Fruit fly (Drosophila melanogaster) whole organism, embryonic: ENCODE data around the gene CG42795.

Source experiments
- Aef1 ChIP-seq: fragments of 200-800 bp; sonication (Bioruptor generic); IDR thresholded peaks from 3 replicates; pipeline ENCODE4 v1.3.6; 2022; ENCODE audit warnings: missing biosample characterization, missing genetic modification characterization
- B-H1 ChIP-seq: fragments of 200-800 bp; sonication (Bioruptor generic); IDR thresholded peaks from 3 replicates; pipeline ENCODE4 v1.3.6; 2022; ENCODE audit warnings: missing biosample characterization, missing genetic modification characterization
- CG11247 ChIP-seq: fragments of 200-800 bp; sonication (Bioruptor generic); IDR thresholded peaks from 2 replicates; pipeline ENCODE4 v1.3.6; 2022; ENCODE audit warnings: missing biosample characterization, missing genetic modification characterization
- CG12155 ChIP-seq: fragments of 200-800 bp; sonication (Bioruptor generic); optimal IDR thresholded peaks from 3 replicates; lab custom pipeline; 2016; ENCODE audit warnings: missing biosample characterization, missing genetic modification characterization
- CG13894 ChIP-seq: fragments of 200-800 bp; sonication (Bioruptor generic); optimal IDR thresholded peaks from 3 replicates; lab custom pipeline; 2018; ENCODE audit warnings: missing biosample characterization, mild to moderate bottlenecking, missing genetic modification characterization, moderate library complexity
- CG14710 ChIP-seq: fragments of 200-800 bp; sonication (Bioruptor generic); optimal IDR thresholded peaks from 3 replicates; lab custom pipeline; 2019; ENCODE audit warnings: missing biosample characterization, mild to moderate bottlenecking, missing genetic modification characterization, moderate library complexity
- CG16813 ChIP-seq: fragments of 200-800 bp; sonication (Bioruptor generic); IDR thresholded peaks from 3 replicates; pipeline ENCODE4 v1.3.6; 2022; ENCODE audit warnings: missing biosample characterization, missing genetic modification characterization; ENCODE audit not compliant: partially characterized antibody
- CG18262 ChIP-seq: fragments of 200-800 bp; optimal IDR thresholded peaks from 3 replicates; lab custom pipeline; 2019; ENCODE audit warnings: missing biosample characterization, mild to moderate bottlenecking, missing genetic modification characterization, moderate library complexity
- CG1832 ChIP-seq: fragments of 200-800 bp; sonication (Bioruptor generic); optimal IDR thresholded peaks from 2 replicates; lab custom pipeline; 2017; ENCODE audit warnings: missing biosample characterization, mild to moderate bottlenecking, missing genetic modification characterization, inconsistent platforms
- CG2129 ChIP-seq: fragments of 200-800 bp; sonication (Bioruptor generic); IDR thresholded peaks from 2 replicates; pipeline ENCODE4 v1.3.6; 2022; ENCODE audit warnings: missing biosample characterization, missing genetic modification characterization; ENCODE audit not compliant: partially characterized antibody
- CG31365 ChIP-seq: fragments of 200-800 bp; sonication (Bioruptor generic); optimal IDR thresholded peaks from 2 replicates; lab custom pipeline; 2018; ENCODE audit warnings: missing biosample characterization, mild to moderate bottlenecking, missing genetic modification characterization
- CG32767 ChIP-seq: fragments of 200-800 bp; sonication (Bioruptor generic); IDR thresholded peaks from 2 replicates; pipeline ENCODE4 v1.3.6; 2022; ENCODE audit warnings: missing biosample characterization, missing genetic modification characterization
- CG34224 ChIP-seq: fragments of 200-800 bp; sonication (Bioruptor generic); IDR thresholded peaks from 3 replicates; pipeline ENCODE4 v1.3.6; 2022; ENCODE audit warnings: missing biosample characterization, missing genetic modification characterization; ENCODE audit not compliant: partially characterized antibody
- CG34376 ChIP-seq: fragments of 200-800 bp; sonication (Bioruptor generic); optimal IDR thresholded peaks from 2 replicates; lab custom pipeline; 2018; ENCODE audit warnings: missing biosample characterization, mild to moderate bottlenecking, missing genetic modification characterization
- CG4820 ChIP-seq: fragments of 200-800 bp; sonication (Bioruptor generic); optimal IDR thresholded peaks from 3 replicates; lab custom pipeline; 2016; ENCODE audit warnings: missing biosample characterization, missing genetic modification characterization
- CG6765 ChIP-seq: fragments of 200-800 bp; sonication (Bioruptor generic); optimal IDR thresholded peaks from 3 replicates; lab custom pipeline; 2017; ENCODE audit warnings: missing biosample characterization, mild to moderate bottlenecking, missing genetic modification characterization
- CG6813 ChIP-seq: fragments of 200-800 bp; sonication (Bioruptor generic); optimal IDR thresholded peaks from 2 replicates; lab custom pipeline; 2017; ENCODE audit warnings: missing biosample characterization, missing genetic modification characterization, mild to moderate bottlenecking, moderate library complexity, missing genetic modification reagents
- CG7357 ChIP-seq: fragments of 200-800 bp; sonication (Bioruptor generic); IDR thresholded peaks from 3 replicates; pipeline ENCODE4 v1.3.6; 2022; ENCODE audit warnings: missing biosample characterization, missing genetic modification characterization
- CG8281 ChIP-seq: fragments of 200-800 bp; sonication (Bioruptor generic); optimal IDR thresholded peaks from 2 replicates; lab custom pipeline; 2018; ENCODE audit warnings: missing biosample characterization, mild to moderate bottlenecking, missing genetic modification characterization, moderate library complexity
- CG8478 ChIP-seq: fragments of >200 bp; optimal IDR thresholded peaks from 2 replicates; lab custom pipeline; 2018
- CG9876 ChIP-seq: fragments of 200-800 bp; sonication (Bioruptor generic); optimal IDR thresholded peaks from 2 replicates; lab custom pipeline; 2016; ENCODE audit warnings: missing biosample characterization, missing genetic modification characterization
- CTCF ChIP-seq: fragments of 200-800 bp; sonication (Bioruptor generic); optimal IDR thresholded peaks from 2 replicates; lab custom pipeline; 2017; ENCODE audit warnings: missing biosample characterization, mild to moderate bottlenecking, missing genetic modification characterization, moderate library complexity
- Deaf1 ChIP-seq: fragments of 200-800 bp; optimal IDR thresholded peaks from 3 replicates; lab custom pipeline; 2019; ENCODE audit warnings: missing biosample characterization, mild to moderate bottlenecking, missing genetic modification characterization, moderate library complexity
- Doc2 ChIP-seq: fragments of 200-800 bp; sonication (Bioruptor generic); IDR thresholded peaks from 2 replicates; pipeline ENCODE4 v1.3.6; 2022; ENCODE audit warnings: missing biosample characterization, missing genetic modification characterization
- Med ChIP-seq: fragments of 200-800 bp; sonication (Bioruptor generic); peaks from one replicate; lab custom pipeline; 2016; ENCODE audit warnings: missing biosample characterization, missing genetic modification characterization, mild to moderate bottlenecking, inconsistent platforms, moderate library complexity
- Neu2 ChIP-seq: fragments of 200-800 bp; sonication (Bioruptor generic); optimal IDR thresholded peaks from 3 replicates; lab custom pipeline; 2016; ENCODE audit warnings: missing biosample characterization, missing genetic modification characterization, borderline replicate concordance
- Pdp1 ChIP-seq, 2 experiments: fragments of 200-800 bp; sonication (Bioruptor generic); optimal IDR thresholded peaks; 3 replicates each; lab custom pipeline; 2016; ENCODE audit warnings: missing biosample characterization in 2 of 2, missing genetic modification characterization in 2 of 2, mild to moderate bottlenecking in 1 of 2, moderate library complexity in 1 of 2
- Six4 ChIP-seq: fragments of 200-800 bp; sonication (Bioruptor generic); optimal IDR thresholded peaks from 2 replicates; lab custom pipeline; 2016; ENCODE audit warnings: missing biosample characterization, missing genetic modification characterization
- Xbp1 ChIP-seq: fragments of 200-800 bp; sonication (Bioruptor generic); optimal IDR thresholded peaks from 3 replicates; lab custom pipeline; 2016; ENCODE audit warnings: missing biosample characterization, mild to moderate bottlenecking, missing genetic modification characterization
- Xrp1 ChIP-seq: fragments of 200-800 bp; sonication (Bioruptor generic); IDR thresholded peaks from 2 replicates; pipeline ENCODE4 v1.3.6; 2022; ENCODE audit warnings: missing biosample characterization, missing genetic modification characterization
- abd-A ChIP-seq: fragments of 200-800 bp; sonication (Bioruptor generic); optimal IDR thresholded peaks from 3 replicates; lab custom pipeline; 2019; ENCODE audit warnings: missing biosample characterization, mild to moderate bottlenecking, missing genetic modification characterization, moderate library complexity
- br ChIP-seq: fragments of >200 bp; optimal IDR thresholded peaks from 2 replicates; lab custom pipeline; 2017
- cad ChIP-seq: fragments of >200 bp; optimal IDR thresholded peaks from 2 replicates; lab custom pipeline; 2017; ENCODE audit warnings: missing biosample characterization, missing genetic modification characterization
- chinmo ChIP-seq: fragments of 200-800 bp; sonication (Bioruptor generic); IDR thresholded peaks from 4 replicates; pipeline ENCODE4 v1.3.6; 2022; ENCODE audit warnings: missing biosample characterization, missing genetic modification characterization; ENCODE audit not compliant: partially characterized antibody
- chm ChIP-seq: fragments of 200-800 bp; sonication (Bioruptor generic); IDR thresholded peaks from 2 replicates; pipeline ENCODE4 v1.3.6; 2022; ENCODE audit warnings: missing biosample characterization, missing genetic modification characterization
- dan ChIP-seq: fragments of 200-800 bp; sonication (Bioruptor generic); IDR thresholded peaks from 2 replicates; pipeline ENCODE4 v1.3.6; 2022; ENCODE audit warnings: missing biosample characterization, missing genetic modification characterization
- exex ChIP-seq: fragments of 200-800 bp; sonication (Bioruptor generic); optimal IDR thresholded peaks from 4 replicates; lab custom pipeline; 2018; ENCODE audit warnings: missing biosample characterization, mild to moderate bottlenecking, missing genetic modification characterization, moderate library complexity
- insv ChIP-seq, 2 experiments: fragments of 200-800 bp; sonication (Bioruptor generic); optimal IDR thresholded peaks; 3 replicates each; lab custom pipeline; 2016 to 2018; ENCODE audit warnings: missing biosample characterization in 2 of 2, missing genetic modification characterization in 2 of 2
- knrl ChIP-seq: fragments of 200-800 bp; sonication (Bioruptor generic); IDR thresholded peaks from 3 replicates; pipeline ENCODE4 v1.3.6; 2022; ENCODE audit warnings: missing biosample characterization, missing genetic modification characterization; ENCODE audit not compliant: partially characterized antibody
- pnt ChIP-seq: fragments of 200-800 bp; sonication (Bioruptor generic); optimal IDR thresholded peaks from 3 replicates; lab custom pipeline; 2016; ENCODE audit warnings: missing biosample characterization, missing genetic modification characterization
- salm ChIP-seq: fragments of 200-800 bp; sonication (Bioruptor generic); optimal IDR thresholded peaks from 2 replicates; lab custom pipeline; 2018; ENCODE audit warnings: missing biosample characterization, mild to moderate bottlenecking, missing genetic modification characterization
- sd ChIP-seq: fragments of 200-800 bp; sonication (Bioruptor generic); optimal IDR thresholded peaks from 3 replicates; lab custom pipeline; 2018; ENCODE audit warnings: missing biosample characterization, mild to moderate bottlenecking, missing genetic modification characterization, moderate library complexity
- slou ChIP-seq: fragments of 200-800 bp; sonication (Bioruptor generic); optimal IDR thresholded peaks from 3 replicates; lab custom pipeline; 2016; ENCODE audit warnings: missing biosample characterization, missing genetic modification characterization
- sqz ChIP-seq: fragments of 200-800 bp; sonication (Bioruptor generic); optimal IDR thresholded peaks from 3 replicates; lab custom pipeline; 2018; ENCODE audit warnings: missing biosample characterization, mild to moderate bottlenecking, missing genetic modification characterization
- sr ChIP-seq: fragments of 200-800 bp; sonication (Bioruptor generic); IDR thresholded peaks from 3 replicates; pipeline ENCODE4 v1.3.6; 2022; ENCODE audit warnings: missing biosample characterization, missing genetic modification characterization
- ttk ChIP-seq: fragments of 200-800 bp; sonication (Bioruptor generic); IDR thresholded peaks from 2 replicates; pipeline ENCODE4 v2.1.2; 2022; ENCODE audit warnings: missing biosample characterization, missing genetic modification characterization
- z ChIP-seq: fragments of 200-800 bp; sonication (Bioruptor generic); IDR thresholded peaks from 3 replicates; pipeline ENCODE4 v1.3.6; 2022; ENCODE audit warnings: missing biosample characterization, missing genetic modification characterization
- zen ChIP-seq: fragments of 200-800 bp; sonication (Bioruptor generic); optimal IDR thresholded peaks from 3 replicates; lab custom pipeline; 2018; ENCODE audit warnings: missing biosample characterization, mild to moderate bottlenecking, missing genetic modification characterization, moderate library complexity

CG42795 gene

DNA sequence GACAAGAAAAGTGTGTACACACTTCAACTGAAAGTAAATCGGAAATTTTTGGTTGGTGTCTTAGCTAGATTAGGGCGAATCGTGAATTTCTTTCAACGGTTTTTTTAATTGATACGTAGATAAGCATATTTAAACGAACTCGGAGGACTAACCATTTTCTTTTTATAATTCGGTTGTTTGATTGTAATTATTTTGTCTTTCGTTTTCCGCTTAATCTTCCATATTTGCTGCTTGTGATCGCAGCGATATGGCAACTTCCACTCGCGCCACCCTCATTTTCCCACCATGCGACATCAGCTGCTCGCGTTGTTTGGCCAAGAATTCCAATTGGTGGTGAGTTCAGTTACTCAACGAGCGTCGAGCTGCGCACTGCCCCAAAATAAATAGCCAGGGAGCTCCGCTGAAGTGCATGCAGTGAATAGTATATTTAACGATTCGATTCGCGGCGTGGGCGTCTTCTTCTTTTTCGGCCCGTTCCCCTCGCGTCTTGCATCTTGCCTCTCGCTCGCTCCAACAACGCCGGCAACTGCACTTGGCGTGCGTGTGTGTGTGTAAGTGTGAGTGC, 38.6 kb downstream of the CG42795 start, which contains the start of gene Nuak (continued):
- TF ChIP-seq salm (peak; percentile 44), CG34224 (GFP tag; lab: Robert Waterston, UW) (no peak), Aef1 (GFP tag; lab: Robert Waterston, UW) (no peak), chm (GFP tag; lab: Robert Waterston, UW) (no peak), slou (GFP tag; lab: Kevin White, UChicago) (peak; percentile 84), CG7357 (GFP tag; lab: Robert Waterston, UW) (peak; percentile 75), Deaf1 (tag; lab: Kevin White, UChicago) (peak; percentile 64), CG9876 (GFP tag; lab: Kevin White, UChicago) (peak; percentile 91)

DNA sequence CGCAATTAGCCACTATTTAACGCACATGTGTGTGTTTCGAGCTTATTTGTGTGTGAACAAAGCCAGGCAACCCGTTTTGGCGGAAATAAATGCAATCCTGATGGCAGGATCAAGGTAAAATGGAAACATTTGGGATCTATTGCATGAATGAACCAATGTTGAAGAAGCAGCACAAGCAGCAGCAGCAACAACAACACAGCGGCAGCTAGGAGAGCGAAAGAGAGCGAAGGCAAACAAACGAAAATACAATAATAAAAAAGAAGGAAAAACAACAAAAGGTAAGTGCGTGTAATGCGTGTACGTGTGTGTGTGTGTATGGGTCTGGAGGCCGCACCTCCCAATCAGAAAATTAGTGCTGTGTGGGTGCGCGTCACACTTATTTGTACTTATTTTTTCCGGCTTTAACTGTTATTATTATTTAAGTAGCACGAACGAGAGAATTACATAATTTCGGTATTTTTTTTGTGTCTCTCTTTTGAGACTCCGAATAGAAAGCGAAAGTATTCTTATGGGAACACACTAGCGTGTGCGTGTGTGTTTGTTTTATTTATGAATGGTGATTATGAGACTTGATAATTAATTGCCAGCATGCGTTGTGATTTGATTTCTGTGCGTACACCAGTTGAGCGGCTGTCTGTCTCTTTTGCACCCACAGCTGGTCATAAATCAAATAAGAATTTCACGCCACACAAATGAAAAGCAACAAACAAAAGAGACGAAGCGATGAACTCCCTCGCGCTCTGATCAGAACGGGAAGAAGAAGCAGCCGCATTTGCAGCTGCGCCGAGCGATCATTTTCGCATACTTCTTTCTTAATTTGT, 39.3 kb downstream of the CG42795 start:
- TF ChIP-seq CTCF (GFP tag; lab: Kevin White, UChicago) (no peak), CG18262 (tag; lab: Kevin White, UChicago) (no peak), CG34376 (GFP tag; lab: Kevin White, UChicago) (peak; percentile 15), CG8478 (no peak), CG2129 (GFP tag; lab: Robert Waterston, UW) (no peak), CG1832 (peak; percentile 12), Pdp1 (GFP tag; optimal IDR thresholded peaks at IDR 0.05; lab: Kevin White, UChicago) (peak in 1 of 2 experiments; percentile 95), Deaf1 (tag; lab: Kevin White, UChicago) (no peak), slou (GFP tag; lab: Kevin White, UChicago) (no peak), ttk (GFP tag; lab: Robert Waterston, UW) (no peak), CG6813 (no peak), CG11247 (GFP tag; lab: Robert Waterston, UW) (no peak), Xbp1 (GFP tag; lab: Kevin White, UChicago) (no peak), Xrp1 (GFP tag; lab: Robert Waterston, UW) (no peak), CG14710 (no peak), br (lab: Kevin White, UChicago) (no peak), Doc2 (GFP tag; lab: Robert Waterston, UW) (no peak), CG4820 (no peak), chinmo (GFP tag; lab: Robert Waterston, UW) (no peak), CG32767 (no peak), CG12155 (no peak), CG16813 (no peak), abd-A (no peak), insv (GFP tag; optimal IDR thresholded peaks at IDR 0.05; lab: Kevin White, UChicago) (peak; percentile 81 to 97), sr (GFP tag; lab: Robert Waterston, UW) (no peak), exex (tag; lab: Kevin White, UChicago) (peak; percentile 68), Neu2 (GFP tag; lab: Kevin White, UChicago) (no peak), z (GFP tag; lab: Robert Waterston, UW) (no peak), Med (GFP tag; lab: Kevin White, UChicago) (peak; percentile 69), Six4 (GFP tag; lab: Kevin White, UChicago) (no peak), CG13894 (tag; lab: Kevin White, UChicago) (no peak), CG6765 (GFP tag; lab: Kevin White, UChicago) (peak; percentile 11), sd (tag; lab: Kevin White, UChicago) (peak; percentile 22), knrl (no peak), sqz (GFP tag; lab: Kevin White, UChicago) (peak; percentile 56), cad (GFP tag; lab: Kevin White, UChicago) (peak; percentile 5), pnt (no peak), CG8281 (peak; percentile 31), dan (GFP tag; lab: Robert Waterston, UW) (no peak), B-H1 (GFP tag; lab: Robert Waterston, UW) (no peak), zen (peak; percentile 68), CG31365 (tag; lab: Kevin White, UChicago) (no peak)
